Fruit fly (Drosophila melanogaster): ENCODE measurements around the gene CG43318.
A peak's percentile ranks its signal among the peaks of the same experiment; 100 is the strongest.

DNA sequence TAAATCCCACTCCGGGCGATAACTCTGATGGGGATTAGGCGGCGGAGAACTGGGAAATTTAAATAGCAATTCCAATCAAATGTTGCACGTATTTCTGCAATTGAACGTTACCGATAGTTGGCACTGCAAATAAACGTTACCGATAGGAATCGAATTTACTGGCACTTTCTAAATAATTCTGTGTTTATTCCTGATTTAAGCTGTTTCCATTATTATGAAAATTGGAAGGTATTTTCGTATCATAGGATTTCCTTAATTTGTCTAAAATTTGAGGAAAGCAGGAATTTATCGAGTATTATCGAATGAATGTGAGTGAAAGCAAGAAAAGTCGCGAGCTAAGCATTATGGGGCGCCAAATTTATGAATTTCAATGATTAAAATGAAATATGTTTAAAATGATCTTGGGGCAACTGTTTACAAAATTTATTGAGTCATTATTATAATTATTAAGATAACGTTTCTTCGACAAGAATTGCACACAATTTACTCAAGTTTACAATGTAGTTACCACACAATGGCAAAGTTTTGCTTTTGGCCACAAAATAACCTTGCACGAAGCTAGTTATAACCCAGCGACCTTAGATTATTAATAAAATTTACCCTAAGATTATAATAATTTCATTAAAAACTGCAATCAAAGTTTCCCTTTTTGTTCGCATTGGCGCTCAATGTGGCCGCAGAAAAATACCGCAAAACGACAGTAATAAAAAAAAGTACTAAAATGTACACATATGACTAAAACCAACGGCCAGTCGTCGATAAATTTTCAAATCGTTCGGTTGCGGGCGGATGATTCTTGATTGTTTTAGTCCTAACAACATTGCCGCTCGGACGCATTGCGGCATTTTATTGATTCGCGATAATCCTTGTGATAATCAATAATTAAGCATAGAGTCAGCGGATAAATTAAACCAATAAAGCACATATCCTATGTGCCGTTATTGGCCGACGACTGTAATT, 29.4 kb downstream of the CG43318 start, which contains the start of gene alpha-Man-IIb:
- TF ChIP-seq Pif1B (GFP tag; optimal IDR thresholded peaks at IDR 0.05) (no peak), EcR (GFP tag; optimal IDR thresholded peaks at IDR 0.05) (no peak), CG9948 (tag; optimal IDR thresholded peaks at IDR 0.05) (no peak), gl (tag; optimal IDR thresholded peaks at IDR 0.05) (no peak), CG15710 (tag; optimal IDR thresholded peaks at IDR 0.05) (no peak), Ets98B (GFP tag; IDR thresholded peaks at IDR 0.05) (peak; percentile 19; the same call in 1 of the 2 replicates), CG32121 (GFP tag; IDR thresholded peaks at IDR 0.05) (no peak), rn (GFP tag; IDR thresholded peaks at IDR 0.05) (no peak)

All from whole organism, pupa.